Worm (Caenorhabditis elegans) whole organism, L3 larva: Measurements from ENCODE around the gene R12C12.9.

ENCODE experiments used
- ZK546.5 ChIP-seq: sonication (generic microtip); optimal IDR thresholded peaks from 2 replicates; lab custom pipeline; 2017; ENCODE audit warnings: missing biosample characterization, missing genetic modification characterization
- ama-1 ChIP-seq: fragments of 150-350 bp; optimal IDR thresholded peaks from 2 replicates; lab custom pipeline; 2018
- fkh-10 ChIP-seq: sonication (generic microtip); optimal IDR thresholded peaks from 2 replicates; lab custom pipeline; 2017; ENCODE audit warnings: missing biosample characterization, missing genetic modification reagents, missing genetic modification characterization
- mdl-1 ChIP-seq: fragments of 150-350 bp; optimal IDR thresholded peaks from 2 replicates; lab custom pipeline; 2014; ENCODE audit warnings: missing biosample characterization, missing genetic modification characterization
- nfya-1 ChIP-seq: sonication (generic microtip); optimal IDR thresholded peaks from 2 replicates; lab custom pipeline; 2017; ENCODE audit warnings: missing genetic modification characterization, mild to moderate bottlenecking, missing compliant biosample characterization, antibody characterized with exemption, moderate library complexity; ENCODE audit not compliant: insufficient read depth
- nhr-77 ChIP-seq: fragments of 150-350 bp; optimal IDR thresholded peaks from 2 replicates; lab custom pipeline; 2014; ENCODE audit warnings: missing biosample characterization, missing genetic modification characterization
- skn-1 ChIP-seq: fragments of 150-350 bp; optimal IDR thresholded peaks from 2 replicates; lab custom pipeline; 2014; ENCODE audit warnings: missing biosample characterization, missing genetic modification characterization

DNA sequence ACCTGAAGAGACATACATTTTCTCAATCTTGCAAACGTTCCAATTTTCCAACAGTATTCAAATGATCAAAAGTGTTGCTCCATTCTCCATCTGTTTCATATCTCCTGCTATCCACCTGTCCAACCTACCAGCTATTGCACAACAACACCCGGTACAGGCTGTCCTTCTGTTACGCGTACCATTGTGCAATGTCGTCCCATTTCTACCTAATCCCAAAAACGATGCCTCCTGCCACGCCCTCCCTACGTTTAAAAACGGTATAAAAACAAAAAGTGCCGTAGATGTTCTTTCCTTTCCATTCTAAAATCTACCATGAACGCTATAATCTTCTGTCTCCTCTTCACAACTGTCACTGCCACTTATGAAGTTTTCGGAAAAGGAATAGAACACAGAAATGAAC, 36.6 kb downstream of the R12C12.9 start, which contains the start of gene ins-2:
- TF ChIP-seq nhr-77 (tag; lab: Kevin White, UChicago): no peak
- no peak for TF ChIP-seq nfya-1 (tag; lab: Kevin White, UChicago)
- no peak for TF ChIP-seq ama-1 (lab: Kevin White, UChicago)
- TF ChIP-seq ZK546.5 (tag; lab: Kevin White, UChicago): no peak
- no peak for TF ChIP-seq fkh-10 (GFP tag; lab: Kevin White, UChicago)
- TF ChIP-seq skn-1 (tag; lab: Kevin White, UChicago): no peak
- no peak for TF ChIP-seq mdl-1
